Fruit fly (Drosophila melanogaster) whole organism, embryonic: Measurements from ENCODE around the gene CG14803.

ENCODE experiments used
- ATbp ChIP-seq: fragments of 200-800 bp; sonication (Bioruptor generic); optimal IDR thresholded peaks from 2 replicates; lab custom pipeline; 2017; ENCODE audit warnings: missing biosample characterization, mild to moderate bottlenecking, missing genetic modification characterization, missing genetic modification reagents
- B-H2 ChIP-seq: fragments of 200-800 bp; sonication (Bioruptor generic); optimal IDR thresholded peaks from 2 replicates; lab custom pipeline; 2018; ENCODE audit warnings: missing biosample characterization, mild to moderate bottlenecking, missing genetic modification characterization
- CG1024 ChIP-seq: fragments of 200-800 bp; sonication (Bioruptor generic); IDR thresholded peaks from 2 replicates; pipeline ENCODE4 v1.3.6; 2022; ENCODE audit warnings: missing biosample characterization, missing genetic modification characterization
- CG12219 ChIP-seq: fragments of 200-800 bp; sonication (Bioruptor generic); optimal IDR thresholded peaks from 3 replicates; lab custom pipeline; 2018; ENCODE audit warnings: missing biosample characterization, mild to moderate bottlenecking, missing genetic modification characterization
- CG13287 ChIP-seq: fragments of 200-800 bp; sonication (Bioruptor generic); IDR thresholded peaks from 2 replicates; pipeline ENCODE4 v1.3.6; 2022; ENCODE audit warnings: missing biosample characterization, missing genetic modification characterization; ENCODE audit not compliant: partially characterized antibody
- CG13624 ChIP-seq: fragments of 200-800 bp; sonication (Bioruptor generic); optimal IDR thresholded peaks from 2 replicates; lab custom pipeline; 2016; ENCODE audit warnings: missing biosample characterization, missing genetic modification characterization
- CG13775 ChIP-seq: fragments of 200-800 bp; sonication (Bioruptor generic); optimal IDR thresholded peaks from 3 replicates; lab custom pipeline; 2017; ENCODE audit warnings: missing biosample characterization, mild to moderate bottlenecking, missing genetic modification characterization
- CG14050 ChIP-seq: fragments of 200-800 bp; sonication (Bioruptor generic); IDR thresholded peaks from 3 replicates; pipeline ENCODE4 v1.3.6; 2022; ENCODE audit warnings: missing biosample characterization, missing genetic modification characterization
- CG16863 ChIP-seq: fragments of 200-800 bp; sonication (Bioruptor generic); optimal IDR thresholded peaks from 3 replicates; lab custom pipeline; 2016; ENCODE audit warnings: missing biosample characterization, missing genetic modification characterization
- CG3065 ChIP-seq: fragments of 200-800 bp; sonication (Bioruptor generic); optimal IDR thresholded peaks from 2 replicates; lab custom pipeline; 2016; ENCODE audit warnings: missing biosample characterization, missing genetic modification characterization
- CG4707 ChIP-seq: fragments of 200-800 bp; sonication (Bioruptor generic); optimal IDR thresholded peaks from 2 replicates; lab custom pipeline; 2018; ENCODE audit warnings: missing biosample characterization, mild to moderate bottlenecking, missing genetic modification characterization, moderate library complexity
- CG6254 ChIP-seq: fragments of 200-800 bp; sonication (Bioruptor generic); optimal IDR thresholded peaks from 3 replicates; lab custom pipeline; 2017; ENCODE audit warnings: mild to moderate bottlenecking, missing biosample characterization, missing genetic modification reagents, missing genetic modification characterization
- CG7928 ChIP-seq: fragments of 200-800 bp; sonication (Bioruptor generic); optimal IDR thresholded peaks from 2 replicates; lab custom pipeline; 2017; ENCODE audit warnings: missing biosample characterization, mild to moderate bottlenecking, missing genetic modification characterization
- CG8765 ChIP-seq: fragments of 200-800 bp; sonication (Bioruptor generic); IDR thresholded peaks from 2 replicates; pipeline ENCODE4 v1.3.6; 2022; ENCODE audit warnings: missing biosample characterization, missing genetic modification characterization
- Dek ChIP-seq: fragments of 200-800 bp; sonication (Bioruptor generic); optimal IDR thresholded peaks from 3 replicates; lab custom pipeline; 2019; ENCODE audit warnings: missing biosample characterization, mild to moderate bottlenecking, missing genetic modification characterization, moderate library complexity
- Dip3 ChIP-seq: fragments of 200-800 bp; sonication (Bioruptor generic); optimal IDR thresholded peaks from 3 replicates; lab custom pipeline; 2016; ENCODE audit warnings: missing biosample characterization, missing genetic modification characterization
- HLH3B ChIP-seq: fragments of 200-800 bp; sonication (Bioruptor generic); IDR thresholded peaks from 2 replicates; pipeline ENCODE4 v1.3.6; 2022; ENCODE audit warnings: missing biosample characterization, missing genetic modification characterization
- MESR4 ChIP-seq: fragments of 200-800 bp; sonication (Bioruptor generic); optimal IDR thresholded peaks from 2 replicates; lab custom pipeline; 2018; ENCODE audit warnings: missing biosample characterization, mild to moderate bottlenecking, missing genetic modification characterization, moderate library complexity
- Myb ChIP-seq: fragments of 200-800 bp; sonication (Bioruptor generic); optimal IDR thresholded peaks from 2 replicates; lab custom pipeline; 2016; ENCODE audit warnings: missing biosample characterization, missing genetic modification characterization
- NK7.1 ChIP-seq: fragments of 200-800 bp; sonication (Bioruptor generic); optimal IDR thresholded peaks from 3 replicates; lab custom pipeline; 2016; ENCODE audit warnings: missing biosample characterization, missing genetic modification characterization
- Nf-YC ChIP-seq: fragments of 200-800 bp; optimal IDR thresholded peaks from 3 replicates; lab custom pipeline; 2019; ENCODE audit warnings: missing biosample characterization, mild to moderate bottlenecking, missing genetic modification characterization, moderate library complexity
- Poxn ChIP-seq: fragments of 200-800 bp; sonication (Bioruptor generic); IDR thresholded peaks from 2 replicates; pipeline ENCODE4 v1.3.6; 2022; ENCODE audit warnings: missing biosample characterization, missing genetic modification characterization
- Trl ChIP-seq, 3 experiments: fragments of >200 bp in 2 of 3; fragments of 200-800 bp in 1 of 3; sonication (Bioruptor generic) in 1 of 3; optimal IDR thresholded peaks; 2 replicates in 1 of 3; 3 replicates in 2 of 3; lab custom pipeline; 2016 to 2017; ENCODE audit warnings: missing biosample characterization in 1 of 3, missing genetic modification characterization in 1 of 3
- Xrp1 ChIP-seq: fragments of 200-800 bp; sonication (Bioruptor generic); IDR thresholded peaks from 2 replicates; pipeline ENCODE4 v1.3.6; 2022; ENCODE audit warnings: missing biosample characterization, missing genetic modification characterization
- ab ChIP-seq: fragments of 200-800 bp; sonication (Bioruptor generic); optimal IDR thresholded peaks from 2 replicates; lab custom pipeline; 2016; ENCODE audit warnings: missing biosample characterization, missing genetic modification characterization
- amos ChIP-seq: fragments of 200-800 bp; sonication (Bioruptor generic); IDR thresholded peaks from 2 replicates; pipeline ENCODE4 v1.3.6; 2022; ENCODE audit warnings: missing biosample characterization, missing genetic modification characterization; ENCODE audit not compliant: partially characterized antibody
- bowl ChIP-seq: fragments of 200-800 bp; sonication (Bioruptor generic); IDR thresholded peaks from 2 replicates; pipeline ENCODE4 v1.3.6; 2022; ENCODE audit warnings: missing biosample characterization, missing genetic modification characterization
- btn ChIP-seq: fragments of 200-800 bp; sonication (Bioruptor generic); optimal IDR thresholded peaks from 2 replicates; lab custom pipeline; 2016; ENCODE audit warnings: missing biosample characterization, missing genetic modification characterization
- dan ChIP-seq: fragments of 200-800 bp; sonication (Bioruptor generic); IDR thresholded peaks from 2 replicates; pipeline ENCODE4 v1.3.6; 2022; ENCODE audit warnings: missing biosample characterization, missing genetic modification characterization
- dimm ChIP-seq: fragments of 200-800 bp; sonication (Bioruptor generic); IDR thresholded peaks from 2 replicates; pipeline ENCODE4 v1.3.6; 2022; ENCODE audit warnings: missing biosample characterization, missing genetic modification characterization
- dysf ChIP-seq: fragments of 200-800 bp; sonication (Bioruptor generic); IDR thresholded peaks from 3 replicates; pipeline ENCODE4 v1.3.6; 2022; ENCODE audit warnings: missing biosample characterization, missing genetic modification characterization
- exex ChIP-seq: fragments of 200-800 bp; sonication (Bioruptor generic); optimal IDR thresholded peaks from 4 replicates; lab custom pipeline; 2018; ENCODE audit warnings: missing biosample characterization, mild to moderate bottlenecking, missing genetic modification characterization, moderate library complexity
- gfzf ChIP-seq: fragments of 200-800 bp; sonication (Bioruptor generic); optimal IDR thresholded peaks from 2 replicates; lab custom pipeline; 2016; ENCODE audit warnings: missing biosample characterization, mild to moderate bottlenecking, missing genetic modification characterization, moderate library complexity
- lbe ChIP-seq: fragments of 200-800 bp; sonication (Bioruptor generic); optimal IDR thresholded peaks from 2 replicates; lab custom pipeline; 2016; ENCODE audit warnings: missing biosample characterization, mild to moderate bottlenecking, missing genetic modification characterization
- lola ChIP-seq, 3 experiments: fragments of >200 bp in 2 of 3; fragments of 200-800 bp in 1 of 3; sonication (Bioruptor generic) in 1 of 3; optimal IDR thresholded peaks; 2 replicates each; lab custom pipeline; 2017 to 2019; ENCODE audit warnings: missing biosample characterization in 3 of 3, missing genetic modification characterization in 3 of 3, mild to moderate bottlenecking in 1 of 3, moderate library complexity in 1 of 3
- lov ChIP-seq, 2 experiments: fragments of 200-800 bp in 1 of 2; fragments of >200 bp in 1 of 2; sonication (Bioruptor generic) in 1 of 2; IDR thresholded peaks in 1 of 2; optimal IDR thresholded peaks in 1 of 2; 2 replicates in 1 of 2; 3 replicates in 1 of 2; pipeline versions ENCODE4 v1.3.6 to Lab custom; 2017 to 2022; ENCODE audit warnings: missing biosample characterization in 1 of 2, missing genetic modification characterization in 1 of 2
- nerfin-2 ChIP-seq: fragments of 200-800 bp; sonication (Bioruptor generic); IDR thresholded peaks from 2 replicates; pipeline ENCODE4 v1.3.6; 2022; ENCODE audit warnings: missing biosample characterization, missing genetic modification characterization; ENCODE audit not compliant: partially characterized antibody
- phol ChIP-seq: fragments of 200-800 bp; sonication (Bioruptor generic); optimal IDR thresholded peaks from 3 replicates; lab custom pipeline; 2018; ENCODE audit warnings: missing biosample characterization, mild to moderate bottlenecking, missing genetic modification characterization, moderate library complexity
- pita ChIP-seq: fragments of 200-800 bp; sonication (Bioruptor generic); optimal IDR thresholded peaks from 2 replicates; lab custom pipeline; 2017; ENCODE audit warnings: missing biosample characterization, mild to moderate bottlenecking, missing genetic modification characterization
- pum ChIP-seq: fragments of 200-800 bp; sonication (Bioruptor generic); optimal IDR thresholded peaks from 2 replicates; lab custom pipeline; 2016; ENCODE audit warnings: missing biosample characterization, missing genetic modification characterization
- ro ChIP-seq: fragments of 200-800 bp; sonication (Bioruptor generic); IDR thresholded peaks from 2 replicates; pipeline ENCODE4 v1.3.6; 2022; ENCODE audit warnings: missing biosample characterization, missing genetic modification characterization
- row ChIP-seq: fragments of 200-800 bp; sonication (Bioruptor generic); IDR thresholded peaks from 3 replicates; pipeline ENCODE4 v1.3.6; 2022; ENCODE audit warnings: missing biosample characterization, missing genetic modification characterization
- schlank ChIP-seq: fragments of 200-800 bp; sonication (Bioruptor generic); optimal IDR thresholded peaks from 2 replicates; lab custom pipeline; 2018; ENCODE audit warnings: missing biosample characterization, mild to moderate bottlenecking, missing genetic modification characterization
- sens ChIP-seq: fragments of 200-800 bp; sonication (Bioruptor generic); peaks from one replicate; lab custom pipeline; 2016; ENCODE audit warnings: missing biosample characterization, missing genetic modification characterization
- slbo ChIP-seq: fragments of 200-800 bp; sonication (Bioruptor generic); IDR thresholded peaks from 2 replicates; pipeline ENCODE4 v1.3.6; 2022; ENCODE audit warnings: missing biosample characterization, missing genetic modification characterization
- slp2 ChIP-seq: fragments of 200-800 bp; sonication (Bioruptor generic); optimal IDR thresholded peaks from 2 replicates; lab custom pipeline; 2016; ENCODE audit warnings: missing biosample characterization, missing genetic modification characterization
- ssp ChIP-seq: fragments of 200-800 bp; sonication (Bioruptor generic); IDR thresholded peaks from 2 replicates; pipeline ENCODE4 v1.3.6; 2022; ENCODE audit warnings: missing biosample characterization, missing genetic modification characterization
- stwl ChIP-seq: fragments of 200-800 bp; sonication (Bioruptor generic); optimal IDR thresholded peaks from 3 replicates; lab custom pipeline; 2018; ENCODE audit warnings: missing biosample characterization, mild to moderate bottlenecking, missing genetic modification characterization, moderate library complexity
- unc-4 ChIP-seq: fragments of 200-800 bp; sonication (Bioruptor generic); IDR thresholded peaks from 2 replicates; pipeline ENCODE4 v1.3.6; 2022; ENCODE audit warnings: missing biosample characterization, missing genetic modification characterization; ENCODE audit not compliant: partially characterized antibody
- z ChIP-seq: fragments of 200-800 bp; sonication (Bioruptor generic); IDR thresholded peaks from 3 replicates; pipeline ENCODE4 v1.3.6; 2022; ENCODE audit warnings: missing biosample characterization, missing genetic modification characterization

CG14803 gene

dm6 chrX:1879606-1880110 lies 11.0 kb downstream of the CG14803 start, which contains the start of gene CG14818 (continued):
- TF ChIP-seq z (no peak), pum (GFP tag; lab: Kevin White, UChicago) (peak; percentile 72), Xrp1 (GFP tag; lab: Robert Waterston, UW) (peak; percentile 68), unc-4 (GFP tag; lab: Robert Waterston, UW) (peak; percentile 88), lbe (GFP tag; lab: Kevin White, UChicago) (peak; percentile 54), B-H2 (GFP tag; lab: Kevin White, UChicago) (peak; percentile 60), bowl (GFP tag; lab: Robert Waterston, UW) (peak; percentile 38; the same call in 1 of the 2 replicates), lov (optimal IDR thresholded peaks at IDR 0.05; lab: Kevin White, UChicago) (no peak), lov (GFP tag; IDR thresholded peaks at IDR 0.05; lab: Robert Waterston, UW) (no peak), CG1024 (GFP tag; lab: Robert Waterston, UW) (no peak), Myb (GFP tag; lab: Kevin White, UChicago) (peak; percentile 47), CG14050 (GFP tag; lab: Robert Waterston, UW) (no peak), CG7928 (GFP tag; lab: Kevin White, UChicago) (no peak), CG8765 (GFP tag; lab: Robert Waterston, UW) (peak; percentile 56), ab (GFP tag; lab: Kevin White, UChicago) (peak; percentile 53), nerfin-2 (GFP tag; lab: Robert Waterston, UW) (peak; percentile 55), pita (GFP tag; lab: Kevin White, UChicago) (no peak), lola (GFP tag; optimal IDR thresholded peaks at IDR 0.05; lab: Kevin White, UChicago) (peak in 1 of 3 experiments; percentile 46), Poxn (no peak), CG16863 (GFP tag; lab: Kevin White, UChicago) (peak; percentile 56), gfzf (peak; percentile 1), stwl (tag; lab: Kevin White, UChicago) (no peak), slbo (GFP tag; lab: Robert Waterston, UW) (peak; percentile 77), ssp (GFP tag; lab: Robert Waterston, UW) (peak; percentile 65), dysf (GFP tag; lab: Robert Waterston, UW) (peak; percentile 73; the same call in 1 of the 3 replicates), phol (tag; lab: Kevin White, UChicago) (peak; percentile 63), NK7.1 (GFP tag; lab: Kevin White, UChicago) (peak; percentile 27), schlank (tag; lab: Kevin White, UChicago) (peak; percentile 42), MESR4 (GFP tag; lab: Kevin White, UChicago) (no peak), dimm (no peak), exex (tag; lab: Kevin White, UChicago) (no peak), Dek (tag; lab: Kevin White, UChicago) (peak; percentile 29), CG13287 (peak; percentile 87), CG12219 (GFP tag; lab: Kevin White, UChicago) (peak; percentile 38), CG3065 (no peak), Trl (optimal IDR thresholded peaks at IDR 0.05; lab: Kevin White, UChicago) (no peak), Trl (GFP tag; optimal IDR thresholded peaks at IDR 0.05; lab: Kevin White, UChicago) (peak; percentile 69), amos (GFP tag; lab: Robert Waterston, UW) (peak; percentile 78), CG13624 (GFP tag; lab: Kevin White, UChicago) (peak; percentile 47), HLH3B (GFP tag; lab: Robert Waterston, UW) (peak; percentile 66), CG4707 (GFP tag; lab: Kevin White, UChicago) (peak; percentile 30), slp2 (GFP tag; lab: Kevin White, UChicago) (peak; percentile 68), ro (GFP tag; lab: Robert Waterston, UW) (no peak), CG13775 (GFP tag; lab: Kevin White, UChicago) (peak; percentile 57), CG6254 (no peak), Dip3 (GFP tag; lab: Kevin White, UChicago) (peak; percentile 47), row (peak; percentile 93), btn (GFP tag; lab: Kevin White, UChicago) (no peak), dan (no peak), ATbp (no peak), sens (GFP tag; lab: Kevin White, UChicago) (peak; percentile 88), Nf-YC (tag; lab: Kevin White, UChicago) (peak; percentile 90)
